Fruit fly (Drosophila melanogaster): ENCODE measurements around the gene CG34288.

The CG34288 gene

dm6 chr3R:22465984-22466530 is 19.0 kb upstream of the CG34288 start, which contains the start of gene Pebp1:
Gene Pebp1, plus strand, starts transcription at chr3R:22466034.
- TF ChIP-seq CG8301 (tag; optimal IDR thresholded peaks at IDR 0.05) (no peak), rn (GFP tag; IDR thresholded peaks at IDR 0.05) (no peak), CG34367 (tag; optimal IDR thresholded peaks at IDR 0.05) (no peak), Snoo (tag; optimal IDR thresholded peaks at IDR 0.05) (no peak), CG10348 (GFP tag; IDR thresholded peaks at IDR 0.05) (no peak), CG8159 (tag; optimal IDR thresholded peaks at IDR 0.05) (no peak), D1 (tag; optimal IDR thresholded peaks at IDR 0.05) (no peak), EcR (GFP tag; optimal IDR thresholded peaks at IDR 0.05) (no peak), CG9948 (tag; optimal IDR thresholded peaks at IDR 0.05) (no peak), fd96Ca (GFP tag; IDR thresholded peaks at IDR 0.05) (no peak), CG12605 (GFP tag; IDR thresholded peaks at IDR 0.05) (no peak), CG17806 (tag; optimal IDR thresholded peaks at IDR 0.05) (no peak), Ets98B (GFP tag; IDR thresholded peaks at IDR 0.05) (no peak), CG4496 (GFP tag; IDR thresholded peaks at IDR 0.05) (no peak), CG15710 (tag; optimal IDR thresholded peaks at IDR 0.05) (no peak), CG32121 (GFP tag; IDR thresholded peaks at IDR 0.05) (no peak)

DNA sequence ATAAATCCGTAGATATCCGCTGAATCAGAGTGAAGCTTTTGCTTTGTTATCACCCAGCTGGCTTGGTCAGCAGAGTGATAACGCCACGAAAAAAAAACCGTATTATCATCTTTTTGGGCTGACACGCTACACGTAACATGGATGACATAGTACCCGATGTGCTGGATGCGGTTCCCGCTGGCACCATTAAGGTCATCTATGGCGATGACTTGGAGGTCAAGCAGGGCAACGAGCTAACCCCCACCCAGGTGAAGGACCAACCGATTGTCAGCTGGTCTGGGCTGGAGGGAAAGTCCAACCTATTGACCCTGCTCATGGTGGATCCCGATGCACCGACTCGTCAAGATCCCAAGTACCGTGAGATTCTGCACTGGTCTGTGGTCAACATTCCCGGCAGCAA is 18.1 kb upstream of the CG34288 start:
- TF ChIP-seq gl (tag; optimal IDR thresholded peaks at IDR 0.05) (no peak), CG13204 (GFP tag; optimal IDR thresholded peaks at IDR 0.05) (no peak), Snoo (tag; optimal IDR thresholded peaks at IDR 0.05) (no peak), CG4496 (GFP tag; IDR thresholded peaks at IDR 0.05) (no peak), D1 (tag; optimal IDR thresholded peaks at IDR 0.05) (no peak), CG17806 (tag; optimal IDR thresholded peaks at IDR 0.05) (no peak), CG9948 (tag; optimal IDR thresholded peaks at IDR 0.05) (no peak), Ets98B (GFP tag; IDR thresholded peaks at IDR 0.05) (no peak), CG15710 (tag; optimal IDR thresholded peaks at IDR 0.05) (no peak), CG14655 (GFP tag; optimal IDR thresholded peaks at IDR 0.05) (no peak), fd96Ca (GFP tag; IDR thresholded peaks at IDR 0.05) (no peak), CG12605 (GFP tag; IDR thresholded peaks at IDR 0.05) (no peak), CG8159 (tag; optimal IDR thresholded peaks at IDR 0.05) (no peak)

dm6 chr3R:22464611-22465113 is 17.6 kb upstream of the CG34288 start, which contains the start of gene CG7054:
Gene CG7054, plus strand, starts transcription at chr3R:22464985.
- 0 out of 3 replicates have a peak, but pooled peaks have one; percentile 16 for TF ChIP-seq CG4496 (GFP tag; IDR thresholded peaks at IDR 0.05)
- TF ChIP-seq Snoo (tag; optimal IDR thresholded peaks at IDR 0.05): no peak
- TF ChIP-seq fd96Ca (GFP tag; IDR thresholded peaks at IDR 0.05): no peak
- TF ChIP-seq CG13204 (GFP tag; optimal IDR thresholded peaks at IDR 0.05): no peak
- TF ChIP-seq CG14655 (GFP tag; optimal IDR thresholded peaks at IDR 0.05): no peak
- no peak for TF ChIP-seq rn (GFP tag; IDR thresholded peaks at IDR 0.05)
- TF ChIP-seq CG17806 (tag; optimal IDR thresholded peaks at IDR 0.05): no peak
- no peak for TF ChIP-seq EcR (GFP tag; optimal IDR thresholded peaks at IDR 0.05)
- peak; percentile 9; the same call in 1 of the 2 replicates for TF ChIP-seq Ets98B (GFP tag; IDR thresholded peaks at IDR 0.05)
- TF ChIP-seq CG9948 (tag; optimal IDR thresholded peaks at IDR 0.05): no peak
- no peak for TF ChIP-seq Pif1A (GFP tag; optimal IDR thresholded peaks at IDR 0.05)
- TF ChIP-seq CG8159 (tag; optimal IDR thresholded peaks at IDR 0.05): no peak

DNA sequence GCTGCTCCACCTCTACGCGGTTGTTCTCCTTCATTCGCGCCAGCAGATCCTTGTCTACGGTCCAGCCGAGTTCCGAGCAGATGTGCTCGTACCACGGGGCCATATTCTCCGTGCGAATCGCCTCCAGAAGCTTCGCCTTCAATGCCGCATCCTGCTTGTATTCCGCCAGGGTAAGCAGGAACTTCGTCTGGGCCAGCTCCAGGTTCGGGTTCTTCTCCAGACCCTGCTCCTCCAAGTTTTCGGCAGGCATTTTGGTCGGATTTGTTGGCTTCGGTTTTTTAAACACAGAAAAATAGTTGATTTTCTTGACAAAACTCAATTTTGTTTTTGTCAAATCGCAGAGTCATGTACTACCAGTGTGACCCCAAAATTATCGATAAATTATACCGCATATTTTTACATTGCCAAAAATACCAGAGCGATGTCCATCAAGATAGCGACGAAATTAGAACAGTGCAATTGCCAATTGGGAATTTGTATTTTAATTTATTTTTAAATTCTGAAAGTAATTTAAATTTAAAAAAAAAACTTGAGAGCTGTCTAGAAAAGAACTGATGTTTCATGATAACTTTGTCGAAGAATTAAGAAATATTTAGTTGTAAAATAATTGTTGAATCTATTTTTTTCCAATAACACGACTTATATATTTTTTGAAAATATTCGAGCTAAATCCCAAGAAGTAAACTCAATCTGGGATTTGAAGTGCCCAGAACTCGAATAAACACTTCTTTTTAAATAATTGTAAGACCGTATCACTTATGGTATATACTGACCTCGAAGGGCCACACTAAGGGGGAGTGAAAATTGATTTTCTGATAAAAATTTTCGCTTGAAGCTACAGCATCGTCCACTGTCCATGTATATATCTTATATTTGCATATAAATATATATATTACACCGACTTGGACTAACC is 14.9 kb upstream of the CG34288 start, which contains the start of the genes Rpn7 and AP-2mu:
TSS of gene Rpn7 (minus strand) at position 382 of the 913 bp plus-strand sequence.
TSS of gene AP-2mu (plus strand) at position 783 of the 913 bp plus-strand sequence.
- TF ChIP-seq CG4496 (GFP tag; IDR thresholded peaks at IDR 0.05): no peak
- TF ChIP-seq CG13204 (GFP tag; optimal IDR thresholded peaks at IDR 0.05): no peak
- no peak for TF ChIP-seq rn (GFP tag; IDR thresholded peaks at IDR 0.05)
- no peak for TF ChIP-seq CG32121 (GFP tag; IDR thresholded peaks at IDR 0.05)
- no peak for TF ChIP-seq CG8159 (tag; optimal IDR thresholded peaks at IDR 0.05)
- no peak for TF ChIP-seq CG8301 (tag; optimal IDR thresholded peaks at IDR 0.05)
- no peak for TF ChIP-seq CG10348 (GFP tag; IDR thresholded peaks at IDR 0.05)
- no peak for TF ChIP-seq gl (tag; optimal IDR thresholded peaks at IDR 0.05)

DNA sequence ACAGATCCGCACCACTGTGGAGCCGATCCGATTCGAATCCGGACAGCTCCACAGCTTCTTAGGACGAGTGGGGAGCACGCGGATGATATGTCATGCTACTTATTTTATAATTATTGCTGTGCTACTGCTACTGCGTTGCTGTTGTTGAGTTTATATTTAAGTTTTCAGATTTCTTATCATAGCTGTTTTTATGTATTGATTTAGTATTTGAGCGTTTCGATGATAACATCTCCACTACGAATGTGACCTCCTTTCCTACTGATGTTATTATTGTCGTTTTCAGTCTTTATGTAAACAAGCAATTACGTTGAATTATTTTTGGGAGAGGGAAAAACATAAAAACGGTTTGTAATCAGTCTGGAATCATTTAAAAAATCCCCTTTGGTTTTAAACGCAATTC is 8.9 kb upstream of the CG34288 start:
- TF ChIP-seq D1 (tag; optimal IDR thresholded peaks at IDR 0.05) (no peak), Ets98B (GFP tag; IDR thresholded peaks at IDR 0.05) (no peak), CG9948 (tag; optimal IDR thresholded peaks at IDR 0.05) (no peak), CG15710 (tag; optimal IDR thresholded peaks at IDR 0.05) (no peak), CG8301 (tag; optimal IDR thresholded peaks at IDR 0.05) (no peak), CG13204 (GFP tag; optimal IDR thresholded peaks at IDR 0.05) (no peak), Snoo (tag; optimal IDR thresholded peaks at IDR 0.05) (no peak), CG14655 (GFP tag; optimal IDR thresholded peaks at IDR 0.05) (no peak), rn (GFP tag; IDR thresholded peaks at IDR 0.05) (no peak), CG4496 (GFP tag; IDR thresholded peaks at IDR 0.05) (no peak), CG34367 (tag; optimal IDR thresholded peaks at IDR 0.05) (no peak), CG17806 (tag; optimal IDR thresholded peaks at IDR 0.05) (no peak), Pif1A (GFP tag; optimal IDR thresholded peaks at IDR 0.05) (no peak)

Measured in whole organism, pupa.